Worm (Caenorhabditis elegans) whole organism, L3 larva: ENCODE data around the gene ptr-19.
"Not testable (repeated sequence)": the region's sequence is repeated elsewhere in the genome, so short reads cannot be mapped to it uniquely, and the experiment has no call there.

Experiments
- R02D3.7 ChIP-seq: fragments of 150-350 bp; optimal IDR thresholded peaks from 2 replicates; lab custom pipeline; 2014; ENCODE audit warnings: missing biosample characterization, missing genetic modification characterization
- ZK546.5 ChIP-seq: sonication (generic microtip); optimal IDR thresholded peaks from 2 replicates; lab custom pipeline; 2017; ENCODE audit warnings: missing biosample characterization, missing genetic modification characterization
- aly-2 ChIP-seq: fragments of 150-350 bp; optimal IDR thresholded peaks from 2 replicates; lab custom pipeline; 2014; ENCODE audit warnings: missing biosample characterization, missing genetic modification characterization
- ceh-16 ChIP-seq: sonication (generic microtip); optimal IDR thresholded peaks from 2 replicates; lab custom pipeline; 2017; ENCODE audit warnings: missing biosample characterization, missing genetic modification characterization
- ceh-28 ChIP-seq: fragments of 150-350 bp; optimal IDR thresholded peaks from 2 replicates; lab custom pipeline; 2014; ENCODE audit warnings: missing biosample characterization, missing genetic modification reagents, missing genetic modification characterization
- ceh-82 ChIP-seq: fragments of 150-350 bp; optimal IDR thresholded peaks from 2 replicates; lab custom pipeline; 2014; ENCODE audit warnings: missing biosample characterization, missing genetic modification characterization
- ceh-9 ChIP-seq: sonication (generic microtip); optimal IDR thresholded peaks from 2 replicates; lab custom pipeline; 2018; ENCODE audit warnings: missing biosample characterization, missing genetic modification characterization
- daf-12 ChIP-seq: fragments of 150-350 bp; optimal IDR thresholded peaks from 2 replicates; lab custom pipeline; 2014; ENCODE audit warnings: missing biosample characterization, missing genetic modification reagents, missing genetic modification characterization
- egl-27 ChIP-seq: sonication (generic microtip); optimal IDR thresholded peaks from 4 replicates; lab custom pipeline; 2017; ENCODE audit warnings: missing biosample characterization, missing genetic modification reagents, missing genetic modification characterization
- egl-5 ChIP-seq: fragments of 150-350 bp; optimal IDR thresholded peaks from 2 replicates; lab custom pipeline; 2017; ENCODE audit warnings: missing biosample characterization, missing genetic modification reagents, missing genetic modification characterization, inconsistent platforms
- elt-1 ChIP-seq: fragments of 150-350 bp; optimal IDR thresholded peaks from 2 replicates; lab custom pipeline; 2014; ENCODE audit warnings: missing biosample characterization, missing genetic modification characterization
- elt-2 ChIP-seq: sonication (generic microtip); optimal IDR thresholded peaks from 2 replicates; lab custom pipeline; 2016; ENCODE audit warnings: missing genetic modification reagents, mild to moderate bottlenecking, missing genetic modification characterization, missing compliant biosample characterization
- elt-3 ChIP-seq, 3 experiments: fragments of 150-350 bp in 1 of 3; sonication (generic microtip) in 2 of 3; optimal IDR thresholded peaks; 2 replicates in 2 of 3; 4 replicates in 1 of 3; lab custom pipeline; 2014 to 2017; ENCODE audit warnings: missing biosample characterization in 3 of 3, missing genetic modification characterization in 3 of 3
- fkh-10 ChIP-seq: sonication (generic microtip); optimal IDR thresholded peaks from 2 replicates; lab custom pipeline; 2017; ENCODE audit warnings: missing biosample characterization, missing genetic modification reagents, missing genetic modification characterization
- fkh-2 ChIP-seq: fragments of 150-350 bp; optimal IDR thresholded peaks from 2 replicates; lab custom pipeline; 2014; ENCODE audit warnings: missing biosample characterization, missing genetic modification reagents, missing genetic modification characterization
- fos-1 ChIP-seq: fragments of 150-350 bp; optimal IDR thresholded peaks from 2 replicates; lab custom pipeline; 2014; ENCODE audit warnings: missing biosample characterization, missing genetic modification characterization
- hmg-11 ChIP-seq: sonication (generic microtip); optimal IDR thresholded peaks from 2 replicates; lab custom pipeline; 2016; ENCODE audit warnings: missing genetic modification characterization, missing compliant biosample characterization
- jun-1 ChIP-seq: fragments of 150-350 bp; optimal IDR thresholded peaks from 2 replicates; lab custom pipeline; 2014; ENCODE audit warnings: missing biosample characterization, missing genetic modification reagents, missing genetic modification characterization
- lin-15B ChIP-seq: fragments of 150-350 bp; optimal IDR thresholded peaks from 2 replicates; lab custom pipeline; 2014; ENCODE audit warnings: missing biosample characterization, missing genetic modification characterization
- lin-39 ChIP-seq: fragments of 150-350 bp; optimal IDR thresholded peaks from 2 replicates; lab custom pipeline; 2018; ENCODE audit warnings: missing biosample characterization, missing genetic modification reagents, missing genetic modification characterization
- lsy-12 ChIP-seq: sonication (generic microtip); optimal IDR thresholded peaks from 2 replicates; lab custom pipeline; 2016; ENCODE audit warnings: mild to moderate bottlenecking, missing genetic modification characterization, missing compliant biosample characterization
- mdl-1 ChIP-seq: fragments of 150-350 bp; optimal IDR thresholded peaks from 2 replicates; lab custom pipeline; 2014; ENCODE audit warnings: missing biosample characterization, missing genetic modification characterization
- nfya-1 ChIP-seq: sonication (generic microtip); optimal IDR thresholded peaks from 2 replicates; lab custom pipeline; 2017; ENCODE audit warnings: missing genetic modification characterization, mild to moderate bottlenecking, missing compliant biosample characterization, antibody characterized with exemption, moderate library complexity; ENCODE audit not compliant: insufficient read depth
- nhr-11 ChIP-seq: fragments of 150-350 bp; optimal IDR thresholded peaks from 2 replicates; lab custom pipeline; 2014; ENCODE audit warnings: missing biosample characterization, missing genetic modification characterization
- nhr-12 ChIP-seq: fragments of 150-350 bp; optimal IDR thresholded peaks from 2 replicates; lab custom pipeline; 2014; ENCODE audit warnings: missing biosample characterization, missing genetic modification characterization
- nhr-23 ChIP-seq: fragments of 150-350 bp; optimal IDR thresholded peaks from 2 replicates; lab custom pipeline; 2014; ENCODE audit warnings: missing biosample characterization, missing genetic modification reagents, missing genetic modification characterization
- nhr-237 ChIP-seq: fragments of 150-350 bp; optimal IDR thresholded peaks from 2 replicates; lab custom pipeline; 2014; ENCODE audit warnings: missing biosample characterization, missing genetic modification characterization
- nhr-28 ChIP-seq: fragments of 150-350 bp; optimal IDR thresholded peaks from 2 replicates; lab custom pipeline; 2014; ENCODE audit warnings: missing biosample characterization, missing genetic modification characterization
- nhr-43 ChIP-seq: sonication (generic microtip); optimal IDR thresholded peaks from 2 replicates; lab custom pipeline; 2016; ENCODE audit warnings: mild to moderate bottlenecking, missing genetic modification characterization, missing compliant biosample characterization; ENCODE audit not compliant: poor library complexity, severe bottlenecking
- nhr-67 ChIP-seq: fragments of 150-350 bp; optimal IDR thresholded peaks from 2 replicates; lab custom pipeline; 2014; ENCODE audit warnings: missing biosample characterization, missing genetic modification characterization
- nhr-76 ChIP-seq: fragments of 150-350 bp; sonication (generic microtip); optimal IDR thresholded peaks from 5 replicates; lab custom pipeline; 2014; ENCODE audit warnings: missing biosample characterization, missing genetic modification characterization
- nhr-77 ChIP-seq: fragments of 150-350 bp; optimal IDR thresholded peaks from 2 replicates; lab custom pipeline; 2014; ENCODE audit warnings: missing biosample characterization, missing genetic modification characterization
- pha-4 ChIP-seq: fragments of 150-350 bp; optimal IDR thresholded peaks from 2 replicates; lab custom pipeline; 2014; ENCODE audit warnings: missing biosample characterization, missing genetic modification reagents, missing genetic modification characterization
- pqm-1 ChIP-seq: fragments of 150-350 bp; optimal IDR thresholded peaks from 2 replicates; lab custom pipeline; 2017; ENCODE audit warnings: missing biosample characterization, missing genetic modification characterization, inconsistent platforms
- skn-1 ChIP-seq: fragments of 150-350 bp; optimal IDR thresholded peaks from 2 replicates; lab custom pipeline; 2014; ENCODE audit warnings: missing biosample characterization, missing genetic modification characterization
- snpc-4 ChIP-seq: fragments of 150-350 bp; optimal IDR thresholded peaks from 2 replicates; lab custom pipeline; 2014; ENCODE audit warnings: missing biosample characterization, missing genetic modification characterization
- tbx-2 ChIP-seq: sonication (generic microtip); optimal IDR thresholded peaks from 2 replicates; lab custom pipeline; 2016; ENCODE audit warnings: mild to moderate bottlenecking, missing genetic modification characterization, missing compliant biosample characterization
- unc-39 ChIP-seq: sonication (generic microtip); optimal IDR thresholded peaks from 4 replicates; lab custom pipeline; 2017; ENCODE audit warnings: missing biosample characterization, missing genetic modification characterization
- unc-62 ChIP-seq: fragments of 150-350 bp; sonication (generic microtip); optimal IDR thresholded peaks from 4 replicates; lab custom pipeline; 2014; ENCODE audit warnings: missing biosample characterization, missing genetic modification reagents, missing genetic modification characterization
- zag-1 ChIP-seq: fragments of 150-350 bp; optimal IDR thresholded peaks from 2 replicates; lab custom pipeline; 2014; ENCODE audit warnings: missing biosample characterization, missing genetic modification characterization
- ztf-11 ChIP-seq: fragments of 150-350 bp; optimal IDR thresholded peaks from 2 replicates; lab custom pipeline; 2014; ENCODE audit warnings: missing biosample characterization, missing genetic modification characterization

ptr-19 gene

ce11 chrIII:10805172-10805571 lies 23.5 kb downstream of the ptr-19 start:
- TF ChIP-seq fos-1 (tag; lab: Kevin White, UChicago) = no peak
- TF ChIP-seq nfya-1 (tag; lab: Kevin White, UChicago) = peak; percentile 95
- no peak for TF ChIP-seq ceh-9 (tag; lab: Kevin White, UChicago)

- not testable (repeated sequence) for TF ChIP-seq fkh-10 (GFP tag; lab: Kevin White, UChicago); snpc-4 (tag; lab: Kevin White, UChicago); lin-39 (tag; lab: Kevin White, UChicago)
These were observed 24.0 kb downstream of the ptr-19 start, which contains the start of gene klp-7 for ce11 chrIII:10805625-10806024. Gene klp-7, plus strand, starts transcription at chrIII:10805925.

- TF ChIP-seq ZK546.5 (tag; lab: Kevin White, UChicago) (no peak), mdl-1 (tag; lab: Kevin White, UChicago) (no peak), hmg-11 (no peak), ztf-11 (no peak), aly-2 (tag; lab: Kevin White, UChicago) (no peak), elt-2 (no peak), ceh-16 (no peak), nhr-12 (tag; lab: Kevin White, UChicago) (no peak), R02D3.7 (tag; lab: Kevin White, UChicago) (no peak), nhr-77 (tag; lab: Kevin White, UChicago) (no peak), daf-12 (no peak), fkh-10 (GFP tag; lab: Kevin White, UChicago) (no peak), nhr-11 (no peak), ceh-82 (tag; lab: Kevin White, UChicago) (no peak)
These were observed 25.2 kb downstream of the ptr-19 start for ce11 chrIII:10806821-10807220.

- no peak for TF ChIP-seq ceh-9 (tag; lab: Kevin White, UChicago)
- TF ChIP-seq elt-1 (tag; lab: Kevin White, UChicago) = no peak
- TF ChIP-seq nhr-23 (tag; lab: Kevin White, UChicago) = no peak
- TF ChIP-seq egl-5 (tag; lab: Kevin White, UChicago) = no peak
These were observed 25.6 kb downstream of the ptr-19 start for ce11 chrIII:10807236-10807635.

ce11 chrIII:10807956-10808355 lies 26.3 kb downstream of the ptr-19 start:
- TF ChIP-seq ZK546.5 (tag; lab: Kevin White, UChicago) (no peak), lin-39 (tag; lab: Kevin White, UChicago) (peak; percentile 66), nhr-77 (tag; lab: Kevin White, UChicago) (no peak), hmg-11 (peak; percentile 83), nhr-237 (no peak), fkh-10 (GFP tag; lab: Kevin White, UChicago) (no peak), nhr-11 (no peak), nhr-67 (tag; lab: Kevin White, UChicago) (no peak), nhr-23 (tag; lab: Kevin White, UChicago) (no peak), unc-39 (tag; lab: Kevin White, UChicago) (no peak), pqm-1 (no peak), egl-27 (tag; lab: Kevin White, UChicago) (no peak), ceh-82 (tag; lab: Kevin White, UChicago) (no peak), jun-1 (tag; lab: Kevin White, UChicago) (no peak), elt-2 (peak; percentile 0), R02D3.7 (tag; lab: Kevin White, UChicago) (no peak), lin-15B (tag; lab: Kevin White, UChicago) (peak; percentile 42), ztf-11 (no peak), egl-5 (tag; lab: Kevin White, UChicago) (no peak), fos-1 (tag; lab: Kevin White, UChicago) (no peak), nhr-76 (tag; lab: Kevin White, UChicago) (no peak), elt-3 (tag; optimal IDR thresholded peaks at IDR 0.05; lab: Kevin White, UChicago) (no peak), fkh-2 (no peak), ceh-28 (tag; lab: Kevin White, UChicago) (no peak), unc-62 (GFP tag; lab: Kevin White, UChicago) (no peak), lsy-12 (no peak), nhr-28 (tag; lab: Kevin White, UChicago) (no peak), pha-4 (tag; lab: Kevin White, UChicago) (no peak), nhr-43 (tag; lab: Kevin White, UChicago) (no peak), zag-1 (no peak), nhr-12 (tag; lab: Kevin White, UChicago) (no peak), nfya-1 (tag; lab: Kevin White, UChicago) (peak; percentile 42), skn-1 (no peak), tbx-2 (tag; lab: Kevin White, UChicago) (no peak)
